Fruit fly (Drosophila melanogaster): ENCODE results near the gene Pex7.

The Pex7 gene

dm6 chr3L:8684419-8685081, 37.6 kb downstream of the Pex7 start:
- TF ChIP-seq psq (optimal IDR thresholded peaks at IDR 0.05) (no peak), Myc (optimal IDR thresholded peaks at IDR 0.05) (no peak), insv (optimal IDR thresholded peaks at IDR 0.05) (no peak), ttk (optimal IDR thresholded peaks at IDR 0.05) (no peak), h (optimal IDR thresholded peaks at IDR 0.05) (no peak), Sin3A (optimal IDR thresholded peaks at IDR 0.05) (no peak)

- TF ChIP-seq Sin3A (optimal IDR thresholded peaks at IDR 0.05) (no peak), ttk (optimal IDR thresholded peaks at IDR 0.05) (no peak), Myc (optimal IDR thresholded peaks at IDR 0.05) (no peak), h (optimal IDR thresholded peaks at IDR 0.05) (no peak), insv (optimal IDR thresholded peaks at IDR 0.05) (no peak), psq (optimal IDR thresholded peaks at IDR 0.05) (no peak)
Observed at dm6 chr3L:8686646-8687045, 39.7 kb downstream of the Pex7 start.

- TF ChIP-seq psq (optimal IDR thresholded peaks at IDR 0.05) (no peak), Sin3A (optimal IDR thresholded peaks at IDR 0.05) (no peak), ttk (optimal IDR thresholded peaks at IDR 0.05) (no peak), Myc (optimal IDR thresholded peaks at IDR 0.05) (no peak), insv (optimal IDR thresholded peaks at IDR 0.05) (no peak), h (optimal IDR thresholded peaks at IDR 0.05) (no peak)
Observed at dm6 chr3L:8688694-8689291, 41.8 kb downstream of the Pex7 start.

- TF ChIP-seq Myc (optimal IDR thresholded peaks at IDR 0.05) (no peak), Sin3A (optimal IDR thresholded peaks at IDR 0.05) (no peak), h (optimal IDR thresholded peaks at IDR 0.05) (no peak), ttk (optimal IDR thresholded peaks at IDR 0.05) (no peak), insv (optimal IDR thresholded peaks at IDR 0.05) (no peak), psq (optimal IDR thresholded peaks at IDR 0.05) (no peak)
Observed at dm6 chr3L:8689675-8690074, 42.7 kb downstream of the Pex7 start.

- no peak for TF ChIP-seq insv (optimal IDR thresholded peaks at IDR 0.05)
- no peak for TF ChIP-seq ttk (optimal IDR thresholded peaks at IDR 0.05)
- TF ChIP-seq h (optimal IDR thresholded peaks at IDR 0.05): no peak
- TF ChIP-seq psq (optimal IDR thresholded peaks at IDR 0.05): no peak
- no peak for TF ChIP-seq Sin3A (optimal IDR thresholded peaks at IDR 0.05)
- no peak for TF ChIP-seq Myc (optimal IDR thresholded peaks at IDR 0.05)
Observed at dm6 chr3L:8690630-8691029, 43.7 kb downstream of the Pex7 start.

- TF ChIP-seq Sin3A (optimal IDR thresholded peaks at IDR 0.05): no peak
Observed at dm6 chr3L:8691891-8692874, 45.2 kb downstream of the Pex7 start.

- TF ChIP-seq ttk (optimal IDR thresholded peaks at IDR 0.05) (no peak), Myc (optimal IDR thresholded peaks at IDR 0.05) (no peak), psq (optimal IDR thresholded peaks at IDR 0.05) (no peak), insv (optimal IDR thresholded peaks at IDR 0.05) (no peak), h (optimal IDR thresholded peaks at IDR 0.05) (no peak), Sin3A (optimal IDR thresholded peaks at IDR 0.05) (no peak)
Observed at dm6 chr3L:8693558-8694502, 46.9 kb downstream of the Pex7 start.

dm6 chr3L:8695959-8696358, 49.0 kb downstream of the Pex7 start:
- no peak for TF ChIP-seq ttk (optimal IDR thresholded peaks at IDR 0.05)
- no peak for TF ChIP-seq psq (optimal IDR thresholded peaks at IDR 0.05)
- TF ChIP-seq insv (optimal IDR thresholded peaks at IDR 0.05): no peak
- no peak for TF ChIP-seq Myc (optimal IDR thresholded peaks at IDR 0.05)

- no peak for TF ChIP-seq Sin3A (optimal IDR thresholded peaks at IDR 0.05)
- TF ChIP-seq psq (optimal IDR thresholded peaks at IDR 0.05): no peak
- TF ChIP-seq ttk (optimal IDR thresholded peaks at IDR 0.05): no peak
Observed at dm6 chr3L:8696487-8696954, 49.6 kb downstream of the Pex7 start.

- TF ChIP-seq Sin3A (optimal IDR thresholded peaks at IDR 0.05) (no peak), insv (optimal IDR thresholded peaks at IDR 0.05) (no peak), Myc (optimal IDR thresholded peaks at IDR 0.05) (no peak)
Observed at dm6 chr3L:8697862-8698261, 50.9 kb downstream of the Pex7 start.

dm6 chr3L:8698493-8699166, 51.7 kb downstream of the Pex7 start:
- TF ChIP-seq psq (optimal IDR thresholded peaks at IDR 0.05) (no peak), insv (optimal IDR thresholded peaks at IDR 0.05) (no peak), Sin3A (optimal IDR thresholded peaks at IDR 0.05) (no peak), Myc (optimal IDR thresholded peaks at IDR 0.05) (no peak), h (optimal IDR thresholded peaks at IDR 0.05) (no peak), ttk (optimal IDR thresholded peaks at IDR 0.05) (no peak)
